Fruit fly (Drosophila melanogaster): ENCODE measurements around the gene Jon99Fii.

Gene Jon99Fii

DNA sequence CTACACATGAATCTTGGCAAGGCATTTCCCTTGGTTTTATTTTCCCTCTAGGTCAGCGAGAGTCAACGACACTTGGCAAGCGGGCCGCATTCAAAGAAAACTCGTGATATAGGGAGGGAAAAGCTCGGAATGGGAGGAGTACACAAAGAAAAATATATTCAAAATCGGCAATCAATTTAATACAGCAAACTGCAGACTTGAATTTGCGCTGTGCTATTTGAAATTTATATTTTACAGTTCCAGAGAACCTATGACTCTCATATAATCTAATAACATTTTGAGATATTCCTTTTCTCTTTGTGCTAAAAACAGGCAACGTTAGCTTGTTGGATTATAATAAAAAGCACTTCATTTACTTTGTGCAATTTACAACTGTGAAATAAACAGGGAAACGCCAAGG is 41.8 kb upstream of the Jon99Fii start:
- TF ChIP-seq cnc (optimal IDR thresholded peaks at IDR 0.05) = no peak
- TF ChIP-seq ovo (GFP tag; optimal IDR thresholded peaks at IDR 0.05) = no peak
- no peak for TF ChIP-seq CG5204 (GFP tag; optimal IDR thresholded peaks at IDR 0.05)
- TF ChIP-seq CG33017 (tag; optimal IDR thresholded peaks at IDR 0.05) = no peak
- no peak for TF ChIP-seq CG11617 (GFP tag; optimal IDR thresholded peaks at IDR 0.05)
- no peak for TF ChIP-seq CG14711 (tag; optimal IDR thresholded peaks at IDR 0.05)
- TF ChIP-seq Crg-1 (GFP tag; optimal IDR thresholded peaks at IDR 0.05) = no peak
- TF ChIP-seq tj (GFP tag; optimal IDR thresholded peaks at IDR 0.05) = no peak
- TF ChIP-seq CG7045 (GFP tag; optimal IDR thresholded peaks at IDR 0.05) = no peak
- TF ChIP-seq CG12768 (GFP tag; optimal IDR thresholded peaks at IDR 0.05) = no peak
- TF ChIP-seq cic (GFP tag; optimal IDR thresholded peaks at IDR 0.05) = no peak
- no peak for TF ChIP-seq toe (GFP tag; optimal IDR thresholded peaks at IDR 0.05)
- TF ChIP-seq Mnt (GFP tag; optimal IDR thresholded peaks at IDR 0.05) = no peak
- no peak for TF ChIP-seq CG7101 (tag; optimal IDR thresholded peaks at IDR 0.05)
- TF ChIP-seq bab1 (GFP tag; optimal IDR thresholded peaks at IDR 0.05) = no peak
- no peak for TF ChIP-seq pad (GFP tag; optimal IDR thresholded peaks at IDR 0.05)
- TF ChIP-seq Hr96 (GFP tag; optimal IDR thresholded peaks at IDR 0.05) = no peak

DNA sequence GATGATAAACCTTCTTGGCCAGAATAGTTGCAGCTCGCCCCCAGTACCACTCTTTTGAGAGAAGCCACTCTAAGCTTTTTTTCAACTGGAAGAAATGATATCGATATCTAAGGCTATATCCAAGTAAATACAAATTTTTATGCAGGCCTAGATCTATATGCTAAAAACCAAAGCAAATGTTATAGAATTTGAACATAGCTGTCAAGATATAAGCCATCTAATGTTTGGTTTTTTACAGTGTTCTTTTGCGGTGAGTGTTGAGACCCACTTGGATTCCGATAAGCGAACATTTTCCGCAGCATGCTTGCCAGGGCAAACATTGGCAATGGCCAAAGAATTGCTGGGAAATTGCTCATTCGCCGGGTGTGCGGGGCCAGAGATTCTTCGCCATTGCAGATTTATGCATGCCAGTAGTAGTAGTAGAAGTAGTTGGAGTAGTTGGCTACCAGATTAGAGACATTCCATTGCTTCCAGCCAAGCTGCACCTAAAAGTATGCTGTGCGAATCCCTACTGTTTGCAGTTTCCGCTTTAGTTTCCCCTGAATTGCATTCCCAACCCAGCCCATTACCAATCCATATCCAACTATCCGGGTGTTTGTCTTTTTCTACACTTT is 41.1 kb upstream of the Jon99Fii start:
- TF ChIP-seq Hr96 (GFP tag; optimal IDR thresholded peaks at IDR 0.05) (no peak), CG7101 (tag; optimal IDR thresholded peaks at IDR 0.05) (no peak), Clk (GFP tag; optimal IDR thresholded peaks at IDR 0.05) (no peak), CG1620 (GFP tag; optimal IDR thresholded peaks at IDR 0.05) (no peak), bab1 (GFP tag; optimal IDR thresholded peaks at IDR 0.05) (no peak), tj (GFP tag; optimal IDR thresholded peaks at IDR 0.05) (no peak), Mnt (GFP tag; optimal IDR thresholded peaks at IDR 0.05) (no peak), CG14711 (tag; optimal IDR thresholded peaks at IDR 0.05) (no peak), toe (GFP tag; optimal IDR thresholded peaks at IDR 0.05) (no peak), cic (GFP tag; optimal IDR thresholded peaks at IDR 0.05) (no peak), CG7045 (GFP tag; optimal IDR thresholded peaks at IDR 0.05) (no peak), CG5204 (GFP tag; optimal IDR thresholded peaks at IDR 0.05) (no peak), Crg-1 (GFP tag; optimal IDR thresholded peaks at IDR 0.05) (no peak), CG11617 (GFP tag; optimal IDR thresholded peaks at IDR 0.05) (no peak), ovo (GFP tag; optimal IDR thresholded peaks at IDR 0.05) (no peak), CG33017 (tag; optimal IDR thresholded peaks at IDR 0.05) (no peak), cnc (optimal IDR thresholded peaks at IDR 0.05) (no peak), CG12768 (GFP tag; optimal IDR thresholded peaks at IDR 0.05) (no peak), pad (GFP tag; optimal IDR thresholded peaks at IDR 0.05) (no peak), kay (GFP tag; ENCODE audit: borderline replicate concordance) (no peak)

DNA sequence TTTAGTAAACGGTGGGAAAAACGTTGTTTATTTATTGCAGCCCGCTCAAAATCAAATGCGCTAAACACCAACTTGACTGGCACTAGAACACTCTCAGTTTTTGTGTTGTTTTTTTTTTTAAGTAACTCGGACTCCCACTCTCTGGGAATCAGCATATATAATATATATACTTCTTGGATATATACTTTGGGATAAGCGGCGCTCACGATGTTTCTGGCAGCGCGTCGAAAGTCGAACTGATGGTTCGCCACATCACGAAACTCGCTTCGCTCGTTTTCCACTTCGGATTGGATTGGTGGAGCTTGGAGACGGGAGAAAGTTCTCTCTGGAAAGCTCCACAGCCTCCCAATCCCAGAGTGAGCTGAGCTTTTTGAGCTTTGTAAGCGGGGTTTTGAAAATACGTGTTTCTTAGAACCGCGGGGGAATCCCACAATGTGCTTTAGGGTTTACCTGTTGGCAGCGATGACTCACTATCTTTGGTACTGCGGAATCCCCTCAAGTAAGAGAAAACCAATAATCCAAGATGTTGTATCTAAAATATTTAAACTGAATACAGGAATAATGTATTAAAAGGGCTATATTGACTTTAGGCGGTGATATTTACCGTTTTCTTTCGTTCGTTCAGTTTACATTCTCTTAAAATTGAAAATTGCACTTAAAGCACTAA is 39.2 kb upstream of the Jon99Fii start, which contains the start of gene jdp:
TSS of gene jdp (minus strand) at position 239 of the 667 bp plus-strand sequence.
- TF ChIP-seq cnc (optimal IDR thresholded peaks at IDR 0.05) = no peak
- TF ChIP-seq kay (GFP tag; ENCODE audit: borderline replicate concordance) = peak; percentile 89
- no peak for TF ChIP-seq CG14711 (tag; optimal IDR thresholded peaks at IDR 0.05)
- no peak for TF ChIP-seq pad (GFP tag; optimal IDR thresholded peaks at IDR 0.05)
- peak; percentile 26 for TF ChIP-seq toe (GFP tag; optimal IDR thresholded peaks at IDR 0.05)
- peak; percentile 29 for TF ChIP-seq CG12768 (GFP tag; optimal IDR thresholded peaks at IDR 0.05)
- TF ChIP-seq CG33017 (tag; optimal IDR thresholded peaks at IDR 0.05) = peak; percentile 39
- TF ChIP-seq bab1 (GFP tag; optimal IDR thresholded peaks at IDR 0.05) = no peak
- no peak for TF ChIP-seq tj (GFP tag; optimal IDR thresholded peaks at IDR 0.05)
- TF ChIP-seq CG7045 (GFP tag; optimal IDR thresholded peaks at IDR 0.05) = no peak
- TF ChIP-seq CG7101 (tag; optimal IDR thresholded peaks at IDR 0.05) = peak; percentile 8
- TF ChIP-seq ovo (GFP tag; optimal IDR thresholded peaks at IDR 0.05) = no peak
- TF ChIP-seq CG1620 (GFP tag; optimal IDR thresholded peaks at IDR 0.05) = no peak

DNA sequence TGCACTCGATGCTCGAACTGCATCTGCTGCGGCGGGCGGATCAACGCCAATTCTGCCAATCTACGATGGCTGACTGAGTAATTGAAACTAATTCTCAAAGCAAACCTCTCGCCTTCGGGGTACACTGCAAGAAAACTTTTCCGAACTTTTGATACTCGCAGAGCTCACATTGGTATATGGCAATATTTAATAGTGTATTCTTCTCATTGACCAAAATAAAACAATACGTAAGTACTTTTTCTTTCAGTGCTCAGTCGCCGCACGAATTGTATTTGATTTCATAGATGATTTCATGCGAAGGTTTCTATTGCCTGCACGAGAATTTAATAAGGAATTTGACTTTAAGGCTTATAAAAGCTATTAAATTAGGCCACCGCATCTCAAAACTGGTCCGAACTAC is 37.9 kb upstream of the Jon99Fii start:
- TF ChIP-seq Clk (GFP tag; optimal IDR thresholded peaks at IDR 0.05) (no peak), CG33017 (tag; optimal IDR thresholded peaks at IDR 0.05) (no peak), CG14711 (tag; optimal IDR thresholded peaks at IDR 0.05) (no peak), Crg-1 (GFP tag; optimal IDR thresholded peaks at IDR 0.05) (no peak), cnc (optimal IDR thresholded peaks at IDR 0.05) (no peak)

DNA sequence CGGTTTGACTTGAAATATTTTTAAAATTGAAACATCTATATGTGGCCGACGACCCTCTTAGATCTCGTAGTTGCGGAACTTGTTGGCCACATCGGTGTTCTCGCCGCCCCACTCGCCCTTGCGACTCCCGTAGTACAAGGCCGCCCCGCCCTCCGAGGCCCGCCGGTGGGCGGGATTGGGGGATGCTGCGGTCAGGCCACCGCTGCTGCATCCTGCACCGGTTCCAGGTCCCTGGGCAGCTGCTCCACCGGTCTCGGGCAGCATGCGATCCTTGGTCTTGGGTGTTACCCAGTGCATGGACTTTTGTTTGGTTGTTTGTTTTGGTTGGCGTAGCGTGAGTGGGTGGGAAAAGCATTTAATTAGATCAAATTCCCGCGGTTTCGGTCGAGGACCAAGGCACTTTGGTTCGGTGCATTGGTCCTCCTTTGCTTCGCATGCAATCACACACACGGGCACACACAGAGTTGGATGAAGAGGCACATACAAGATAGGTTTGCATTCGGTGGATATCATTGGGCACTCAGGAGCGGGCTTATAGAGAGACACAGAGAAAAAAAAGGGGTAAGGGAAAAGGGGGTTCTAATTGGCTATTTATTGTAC is 30.6 kb upstream of the Jon99Fii start:
- no peak for TF ChIP-seq ovo (GFP tag; optimal IDR thresholded peaks at IDR 0.05)
- no peak for TF ChIP-seq Clk (GFP tag; optimal IDR thresholded peaks at IDR 0.05)
- no peak for TF ChIP-seq CG33017 (tag; optimal IDR thresholded peaks at IDR 0.05)
- TF ChIP-seq CG7101 (tag; optimal IDR thresholded peaks at IDR 0.05) = no peak

DNA sequence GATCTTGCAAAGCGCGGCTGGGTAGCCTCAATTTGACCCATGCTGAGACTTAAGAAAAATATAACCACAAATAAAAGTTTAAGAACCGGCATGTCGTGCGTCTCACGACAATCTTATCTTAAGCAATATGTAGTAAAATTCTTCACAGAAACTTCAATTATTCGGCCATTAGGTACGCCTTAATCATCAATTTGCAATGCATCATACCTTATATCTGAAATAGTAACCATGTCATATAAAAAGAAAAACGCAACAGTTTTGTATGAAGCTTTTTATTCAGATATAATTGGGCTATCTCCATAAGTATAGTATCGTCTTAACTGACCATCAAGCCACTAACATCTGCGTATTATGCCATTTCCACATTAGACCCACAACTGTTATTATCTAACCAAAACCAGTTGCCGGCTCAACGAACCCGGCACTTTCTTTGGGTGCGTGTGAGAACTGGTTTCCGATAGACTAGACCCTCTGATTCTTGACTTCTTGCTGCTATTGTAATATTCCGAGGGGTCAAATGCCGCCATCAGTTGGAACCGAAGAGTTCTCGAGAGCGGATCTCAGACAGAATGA is 26.6 kb upstream of the Jon99Fii start, which contains the start of the genes CG31524 and CG9698:
TSS of gene CG31524 (minus strand) at position 101 of the 573 bp plus-strand sequence.
TSS of gene CG9698 (plus strand) at position 523 of the 573 bp plus-strand sequence.
- no peak for TF ChIP-seq CG7045 (GFP tag; optimal IDR thresholded peaks at IDR 0.05)
- no peak for TF ChIP-seq cnc (optimal IDR thresholded peaks at IDR 0.05)
- no peak for TF ChIP-seq CG1620 (GFP tag; optimal IDR thresholded peaks at IDR 0.05)
- no peak for TF ChIP-seq ovo (GFP tag; optimal IDR thresholded peaks at IDR 0.05)
- TF ChIP-seq CG11617 (GFP tag; optimal IDR thresholded peaks at IDR 0.05) = no peak
- no peak for TF ChIP-seq Hr96 (GFP tag; optimal IDR thresholded peaks at IDR 0.05)
- no peak for TF ChIP-seq CG7101 (tag; optimal IDR thresholded peaks at IDR 0.05)
- no peak for TF ChIP-seq cic (GFP tag; optimal IDR thresholded peaks at IDR 0.05)
- no peak for TF ChIP-seq Mnt (GFP tag; optimal IDR thresholded peaks at IDR 0.05)
- TF ChIP-seq CG14711 (tag; optimal IDR thresholded peaks at IDR 0.05) = no peak
- no peak for TF ChIP-seq CG5204 (GFP tag; optimal IDR thresholded peaks at IDR 0.05)
- TF ChIP-seq CG33017 (tag; optimal IDR thresholded peaks at IDR 0.05) = no peak
- TF ChIP-seq bab1 (GFP tag; optimal IDR thresholded peaks at IDR 0.05) = no peak
- no peak for TF ChIP-seq Crg-1 (GFP tag; optimal IDR thresholded peaks at IDR 0.05)

Data from whole organism, adult.